Worm (Caenorhabditis elegans) whole organism, late embryonic: Measurements from ENCODE around the gene Y32G9A.2.
A peak's percentile ranks its signal among the peaks of the same experiment; 100 is the strongest.

Experiments
- C38D4.7 ChIP-seq: fragments of 200-800 bp; sonication (Bioruptor generic); optimal IDR thresholded peaks from 2 replicates; lab custom pipeline; 2018; ENCODE audit warnings: mild to moderate bottlenecking, missing genetic modification characterization, moderate library complexity, missing compliant biosample characterization
- K02D7.2 ChIP-seq: sonication (generic microtip); optimal IDR thresholded peaks from 2 replicates; lab custom pipeline; 2017; ENCODE audit warnings: mild to moderate bottlenecking, missing genetic modification characterization, missing compliant biosample characterization
- T23F11.4 ChIP-seq: fragments of 200-800 bp; sonication (Bioruptor generic); optimal IDR thresholded peaks from 2 replicates; lab custom pipeline; 2018; ENCODE audit warnings: mild to moderate bottlenecking, missing genetic modification characterization, missing compliant biosample characterization
- ahr-1 ChIP-seq: sonication (generic microtip); optimal IDR thresholded peaks from 2 replicates; lab custom pipeline; 2016; ENCODE audit warnings: missing genetic modification characterization, missing compliant biosample characterization
- ama-1 ChIP-seq: fragments of 150-350 bp; optimal IDR thresholded peaks from 2 replicates; lab custom pipeline; 2014
- ceh-18 ChIP-seq: sonication (generic microtip); optimal IDR thresholded peaks from 2 replicates; lab custom pipeline; 2016; ENCODE audit warnings: missing genetic modification characterization, missing compliant biosample characterization
- ceh-2 ChIP-seq: sonication (generic microtip); optimal IDR thresholded peaks from 2 replicates; lab custom pipeline; 2016; ENCODE audit warnings: missing genotype, missing genetic modification characterization, missing compliant biosample characterization
- ceh-22 ChIP-seq: sonication (generic microtip); optimal IDR thresholded peaks from 2 replicates; lab custom pipeline; 2017; ENCODE audit warnings: missing biosample characterization, missing genetic modification characterization
- ceh-24 ChIP-seq: sonication (generic microtip); optimal IDR thresholded peaks from 2 replicates; lab custom pipeline; 2016; ENCODE audit warnings: mild to moderate bottlenecking, missing genetic modification characterization, missing compliant biosample characterization
- ceh-30 ChIP-seq: fragments of 150-350 bp; optimal IDR thresholded peaks from 2 replicates; lab custom pipeline; 2014; ENCODE audit warnings: missing biosample characterization, missing genetic modification characterization
- ceh-31 ChIP-seq: sonication (generic microtip); optimal IDR thresholded peaks from 2 replicates; lab custom pipeline; 2016; ENCODE audit warnings: missing genetic modification characterization, missing compliant biosample characterization
- ceh-34 ChIP-seq: sonication (generic microtip); optimal IDR thresholded peaks from 2 replicates; lab custom pipeline; 2016; ENCODE audit warnings: mild to moderate bottlenecking, missing genetic modification characterization, missing compliant biosample characterization
- ceh-45 ChIP-seq: fragments of 200-800 bp; sonication (Bioruptor generic); IDR thresholded peaks from 2 replicates; pipeline ENCODE4 v1.3.6; 2022; ENCODE audit warnings: missing genetic modification reagents, missing genetic modification characterization, missing compliant biosample characterization
- ceh-48 ChIP-seq: sonication (generic microtip); optimal IDR thresholded peaks from 2 replicates; lab custom pipeline; 2016; ENCODE audit warnings: missing genetic modification characterization, inconsistent platforms, missing compliant biosample characterization
- ceh-9 ChIP-seq: sonication (generic microtip); optimal IDR thresholded peaks from 2 replicates; lab custom pipeline; 2016; ENCODE audit warnings: mild to moderate bottlenecking, missing genetic modification characterization, inconsistent platforms, missing compliant biosample characterization
- dmd-4 ChIP-seq: sonication (generic microtip); optimal IDR thresholded peaks from 2 replicates; lab custom pipeline; 2016; ENCODE audit warnings: borderline replicate concordance, missing genetic modification characterization, missing compliant biosample characterization
- dve-1 ChIP-seq: sonication (generic microtip); optimal IDR thresholded peaks from 2 replicates; lab custom pipeline; 2017; ENCODE audit warnings: antibody characterized with exemption, mild to moderate bottlenecking, missing genetic modification characterization, missing compliant biosample characterization
- elt-4 ChIP-seq: sonication (generic microtip); optimal IDR thresholded peaks from 2 replicates; lab custom pipeline; 2016; ENCODE audit warnings: missing genetic modification characterization, missing compliant biosample characterization
- ets-4 ChIP-seq: sonication (generic microtip); optimal IDR thresholded peaks from 2 replicates; lab custom pipeline; 2016; ENCODE audit warnings: missing genetic modification characterization, missing compliant biosample characterization
- eyg-1 ChIP-seq: sonication (generic microtip); optimal IDR thresholded peaks from 2 replicates; lab custom pipeline; 2016; ENCODE audit warnings: missing genotype, missing genetic modification characterization, missing compliant biosample characterization
- fkh-10 ChIP-seq: fragments of 150-350 bp; optimal IDR thresholded peaks from 2 replicates; lab custom pipeline; 2014; ENCODE audit warnings: missing biosample characterization, missing genetic modification reagents, missing genetic modification characterization
- fkh-6 ChIP-seq: sonication (generic microtip); optimal IDR thresholded peaks from 2 replicates; lab custom pipeline; 2016; ENCODE audit warnings: missing genetic modification characterization, missing compliant biosample characterization
- gmeb-2 ChIP-seq: sonication (generic microtip); optimal IDR thresholded peaks from 2 replicates; lab custom pipeline; 2016; ENCODE audit warnings: missing genetic modification characterization, inconsistent platforms, missing compliant biosample characterization
- hlh-13 ChIP-seq: fragments of 200-800 bp; sonication (Bioruptor generic); optimal IDR thresholded peaks from 2 replicates; lab custom pipeline; 2018; ENCODE audit warnings: mild to moderate bottlenecking, missing genetic modification characterization, missing compliant biosample characterization
- hlh-15 ChIP-seq: sonication (generic microtip); optimal IDR thresholded peaks from 2 replicates; lab custom pipeline; 2016; ENCODE audit warnings: missing genetic modification characterization, missing compliant biosample characterization
- hlh-30 ChIP-seq: sonication (generic microtip); optimal IDR thresholded peaks from 2 replicates; lab custom pipeline; 2017; ENCODE audit warnings: antibody characterized with exemption, missing genetic modification characterization, missing compliant biosample characterization; ENCODE audit not compliant: insufficient read depth
- hlh-8 ChIP-seq: sonication (generic microtip); optimal IDR thresholded peaks from 2 replicates; lab custom pipeline; 2016; ENCODE audit warnings: missing genotype, missing genetic modification characterization, missing compliant biosample characterization
- lim-6 ChIP-seq: sonication (generic microtip); optimal IDR thresholded peaks from 2 replicates; lab custom pipeline; 2016; ENCODE audit warnings: missing genetic modification characterization, missing compliant biosample characterization
- lin-11 ChIP-seq: fragments of 200-800 bp; sonication (Bioruptor generic); optimal IDR thresholded peaks from 2 replicates; lab custom pipeline; 2018; ENCODE audit warnings: mild to moderate bottlenecking, missing genetic modification characterization, missing compliant biosample characterization
- nfya-1 ChIP-seq: sonication (generic microtip); optimal IDR thresholded peaks from 2 replicates; lab custom pipeline; 2017; ENCODE audit warnings: missing genetic modification characterization, mild to moderate bottlenecking, missing compliant biosample characterization, antibody characterized with exemption, moderate library complexity
- nhr-232 ChIP-seq: sonication (generic microtip); optimal IDR thresholded peaks from 2 replicates; lab custom pipeline; 2016; ENCODE audit warnings: missing genetic modification characterization, missing compliant biosample characterization
- npax-4 ChIP-seq: sonication (generic microtip); optimal IDR thresholded peaks from 2 replicates; lab custom pipeline; 2016; ENCODE audit warnings: missing genetic modification characterization, missing compliant biosample characterization
- pag-3 ChIP-seq: sonication (generic microtip); optimal IDR thresholded peaks from 2 replicates; lab custom pipeline; 2016; ENCODE audit warnings: missing compliant biosample characterization, missing genetic modification characterization, borderline replicate concordance
- pat-9 ChIP-seq: fragments of 200-800 bp; sonication (Bioruptor generic); optimal IDR thresholded peaks from 2 replicates; lab custom pipeline; 2018; ENCODE audit warnings: mild to moderate bottlenecking, missing genetic modification characterization, moderate library complexity, missing compliant biosample characterization
- pax-1 ChIP-seq: fragments of 150-350 bp; optimal IDR thresholded peaks from 2 replicates; lab custom pipeline; 2014; ENCODE audit warnings: missing biosample characterization, missing genetic modification characterization
- pha-2 ChIP-seq: sonication (generic microtip); optimal IDR thresholded peaks from 2 replicates; lab custom pipeline; 2017; ENCODE audit warnings: mild to moderate bottlenecking, missing genetic modification characterization, missing compliant biosample characterization
- pha-4 ChIP-seq: fragments of 150-350 bp; optimal IDR thresholded peaks from 2 replicates; lab custom pipeline; 2018; ENCODE audit warnings: missing biosample characterization, missing genetic modification reagents, missing genetic modification characterization
- pqm-1 ChIP-seq: sonication (generic microtip); optimal IDR thresholded peaks from 2 replicates; lab custom pipeline; 2016; ENCODE audit warnings: missing genetic modification characterization, missing compliant biosample characterization
- pros-1 ChIP-seq: fragments of 150-350 bp; optimal IDR thresholded peaks from 2 replicates; lab custom pipeline; 2014; ENCODE audit warnings: missing biosample characterization, missing genetic modification reagents, missing genetic modification characterization
- ref-2 ChIP-seq: sonication (generic microtip); optimal IDR thresholded peaks from 2 replicates; lab custom pipeline; 2016; ENCODE audit warnings: missing genetic modification characterization, missing compliant biosample characterization
- sdc-2 ChIP-seq: sonication (generic microtip); optimal IDR thresholded peaks from 2 replicates; lab custom pipeline; 2016; ENCODE audit warnings: missing genotype, missing genetic modification characterization, missing compliant biosample characterization
- sox-2 ChIP-seq: fragments of 200-800 bp; sonication (Bioruptor generic); IDR thresholded peaks from 2 replicates; pipeline ENCODE4 v1.3.6; 2022; ENCODE audit warnings: missing genetic modification reagents, missing genetic modification characterization, missing compliant biosample characterization
- sox-4 ChIP-seq: sonication (generic microtip); optimal IDR thresholded peaks from 2 replicates; lab custom pipeline; 2017; ENCODE audit warnings: mild to moderate bottlenecking, missing genetic modification characterization, inconsistent platforms, missing compliant biosample characterization
- syd-9 ChIP-seq: sonication (generic microtip); optimal IDR thresholded peaks from 2 replicates; lab custom pipeline; 2016; ENCODE audit warnings: mild to moderate bottlenecking, missing genetic modification characterization, moderate library complexity, missing compliant biosample characterization
- ttx-3 ChIP-seq: sonication (generic microtip); optimal IDR thresholded peaks from 2 replicates; lab custom pipeline; 2016; ENCODE audit warnings: missing genetic modification reagents, missing genetic modification characterization, missing compliant biosample characterization
- unc-55 ChIP-seq: sonication (generic microtip); optimal IDR thresholded peaks from 2 replicates; lab custom pipeline; 2017; ENCODE audit warnings: missing biosample characterization, missing genetic modification reagents, missing genetic modification characterization
- unc-86 ChIP-seq: sonication (generic microtip); optimal IDR thresholded peaks from 2 replicates; lab custom pipeline; 2016; ENCODE audit warnings: missing genetic modification characterization, missing compliant biosample characterization
- zip-5 ChIP-seq: sonication (generic microtip); optimal IDR thresholded peaks from 2 replicates; lab custom pipeline; 2016; ENCODE audit warnings: missing genetic modification characterization, missing compliant biosample characterization

Y32G9A.2 gene

ce11 chrV:1918030-1918559, at the start of gene Y32G9A.2:
TSS of gene Y32G9A.2 (plus strand) at chrV:1918509.
- no peak for TF ChIP-seq ahr-1 (tag; lab: Kevin White, UChicago)
- TF ChIP-seq ama-1 = no peak
- no peak for TF ChIP-seq elt-4 (tag; lab: Kevin White, UChicago)
- TF ChIP-seq fkh-10 = no peak
- TF ChIP-seq dmd-4 = no peak
- no peak for TF ChIP-seq pax-1 (tag; lab: Kevin White, UChicago)
- TF ChIP-seq fkh-6 (tag; lab: Kevin White, UChicago) = no peak
- TF ChIP-seq sox-2 = no peak
- TF ChIP-seq zip-5 (tag; lab: Kevin White, UChicago) = no peak
- no peak for TF ChIP-seq hlh-15 (tag; lab: Kevin White, UChicago)
- TF ChIP-seq ceh-22 (tag; lab: Kevin White, UChicago) = no peak
- TF ChIP-seq T23F11.4 (GFP tag; lab: Kevin White, UChicago) = no peak
- no peak for TF ChIP-seq ceh-31 (tag; lab: Kevin White, UChicago)

- TF ChIP-seq pha-4 (tag; lab: Kevin White, UChicago) (no peak), hlh-15 (tag; lab: Kevin White, UChicago) (no peak), lim-6 (peak; percentile 28), hlh-8 (tag; lab: Kevin White, UChicago) (no peak), K02D7.2 (tag; lab: Kevin White, UChicago) (peak; percentile 52), pat-9 (tag; lab: Kevin White, UChicago) (peak; percentile 37), ref-2 (tag; lab: Kevin White, UChicago) (peak; percentile 61), ceh-34 (tag; lab: Kevin White, UChicago) (peak; percentile 68), pha-2 (tag; lab: Kevin White, UChicago) (peak; percentile 66), C38D4.7 (GFP tag; lab: Kevin White, UChicago) (peak; percentile 31), pros-1 (tag; lab: Kevin White, UChicago) (no peak), sdc-2 (peak; percentile 30), ttx-3 (tag; lab: Kevin White, UChicago) (peak; percentile 31), ceh-9 (tag; lab: Kevin White, UChicago) (no peak), hlh-30 (tag; lab: Kevin White, UChicago) (peak; percentile 47), ceh-2 (tag; lab: Kevin White, UChicago) (peak; percentile 70), pqm-1 (tag; lab: Kevin White, UChicago) (no peak), pax-1 (tag; lab: Kevin White, UChicago) (peak; percentile 59), npax-4 (tag; lab: Kevin White, UChicago) (no peak), ceh-22 (tag; lab: Kevin White, UChicago) (no peak), lin-11 (tag; lab: Kevin White, UChicago) (peak; percentile 40), ama-1 (no peak), ahr-1 (tag; lab: Kevin White, UChicago) (peak; percentile 12), elt-4 (tag; lab: Kevin White, UChicago) (no peak), ceh-48 (tag; lab: Kevin White, UChicago) (peak; percentile 68), sox-4 (tag; lab: Kevin White, UChicago) (peak; percentile 64), hlh-13 (GFP tag; lab: Kevin White, UChicago) (peak; percentile 51), eyg-1 (tag; lab: Kevin White, UChicago) (no peak), T23F11.4 (GFP tag; lab: Kevin White, UChicago) (peak; percentile 27), ceh-24 (tag; lab: Kevin White, UChicago) (peak; percentile 19), ceh-30 (tag; lab: Kevin White, UChicago) (peak; percentile 67), ets-4 (tag; lab: Kevin White, UChicago) (peak; percentile 7), unc-86 (tag; lab: Kevin White, UChicago) (peak; percentile 67), unc-55 (GFP tag; lab: Kevin White, UChicago) (peak; percentile 26), syd-9 (tag; lab: Kevin White, UChicago) (peak; percentile 45), gmeb-2 (tag; lab: Kevin White, UChicago) (peak; percentile 62), ceh-18 (peak; percentile 49), zip-5 (tag; lab: Kevin White, UChicago) (no peak), nfya-1 (tag; lab: Kevin White, UChicago) (peak; percentile 83), dmd-4 (no peak), dve-1 (tag; lab: Kevin White, UChicago) (peak; percentile 66), pag-3 (no peak), nhr-232 (tag; lab: Kevin White, UChicago) (peak; percentile 4), ceh-31 (tag; lab: Kevin White, UChicago) (peak; percentile 80), ceh-45 (GFP tag; lab: Robert Waterston, UW) (peak; percentile 56; the same call in 1 of the 2 replicates), sox-2 (no peak)
Measured at ce11 chrV:1868596-1869263, 49.6 kb upstream of the Y32G9A.2 start, which contains the start of gene knl-3. TSS of gene knl-3 (plus strand) at chrV:1869213.
